Fruit fly (Drosophila melanogaster) whole organism, embryonic: ENCODE data around the gene Arpc3A.

Experiments
- Antp ChIP-seq: fragments of 200-800 bp; sonication (Bioruptor generic); optimal IDR thresholded peaks from 3 replicates; lab custom pipeline; 2016; ENCODE audit warnings: missing biosample characterization, missing genetic modification characterization
- Awh ChIP-seq: fragments of 200-800 bp; sonication (Bioruptor generic); IDR thresholded peaks from 2 replicates; pipeline ENCODE4, ENCODE4 v1.3.6; 2022; ENCODE audit warnings: missing biosample characterization, missing genetic modification characterization
- BEAF-32 ChIP-seq: fragments of 200-800 bp; sonication (Bioruptor generic); optimal IDR thresholded peaks from 3 replicates; lab custom pipeline; 2017; ENCODE audit warnings: missing biosample characterization, missing genetic modification characterization, mild to moderate bottlenecking, moderate library complexity, missing genetic modification reagents
- CG10366 ChIP-seq: fragments of 200-800 bp; sonication (Bioruptor generic); IDR thresholded peaks from 2 replicates; pipeline ENCODE4 v1.3.6; 2022; ENCODE audit warnings: missing biosample characterization, missing genetic modification characterization
- CG11695 ChIP-seq: fragments of 200-800 bp; sonication (Bioruptor generic); IDR thresholded peaks from 3 replicates; pipeline ENCODE4 v1.3.6; 2022; ENCODE audit warnings: missing biosample characterization, missing genetic modification characterization
- CG11723 ChIP-seq: fragments of 200-800 bp; sonication (Bioruptor generic); optimal IDR thresholded peaks from 2 replicates; lab custom pipeline; 2017; ENCODE audit warnings: missing biosample characterization, mild to moderate bottlenecking, missing genetic modification characterization
- CG12236 ChIP-seq: fragments of 200-800 bp; sonication (Bioruptor generic); optimal IDR thresholded peaks from 2 replicates; lab custom pipeline; 2016; ENCODE audit warnings: missing biosample characterization, missing genetic modification characterization
- CG12391 ChIP-seq: fragments of 200-800 bp; sonication (Bioruptor generic); optimal IDR thresholded peaks from 3 replicates; lab custom pipeline; 2018; ENCODE audit warnings: missing biosample characterization, mild to moderate bottlenecking, missing genetic modification characterization, moderate library complexity
- CG12659 ChIP-seq: fragments of 200-800 bp; sonication (Bioruptor generic); optimal IDR thresholded peaks from 3 replicates; lab custom pipeline; 2017; ENCODE audit warnings: mild to moderate bottlenecking, missing biosample characterization, missing genetic modification reagents, missing genetic modification characterization
- CG13624 ChIP-seq: fragments of 200-800 bp; sonication (Bioruptor generic); optimal IDR thresholded peaks from 2 replicates; lab custom pipeline; 2016; ENCODE audit warnings: missing biosample characterization, missing genetic modification characterization
- CG14860 ChIP-seq: fragments of 200-800 bp; sonication (Bioruptor generic); IDR thresholded peaks from 3 replicates; pipeline ENCODE4 v1.3.6; 2022; ENCODE audit warnings: missing biosample characterization, missing genetic modification characterization; ENCODE audit not compliant: partially characterized antibody
- CG15269 ChIP-seq: fragments of 200-800 bp; sonication (Bioruptor generic); optimal IDR thresholded peaks from 2 replicates; lab custom pipeline; 2018; ENCODE audit warnings: missing biosample characterization, mild to moderate bottlenecking, missing genetic modification characterization, moderate library complexity
- CG2116 ChIP-seq: fragments of 200-800 bp; sonication (Bioruptor generic); optimal IDR thresholded peaks from 3 replicates; lab custom pipeline; 2018; ENCODE audit warnings: missing biosample characterization, mild to moderate bottlenecking, missing genetic modification characterization
- CG2120 ChIP-seq: fragments of 200-800 bp; sonication (Bioruptor generic); optimal IDR thresholded peaks from 3 replicates; lab custom pipeline; 2016; ENCODE audit warnings: missing biosample characterization, missing genetic modification characterization
- CG2678 ChIP-seq: fragments of 200-800 bp; sonication (Bioruptor generic); optimal IDR thresholded peaks from 3 replicates; lab custom pipeline; 2019; ENCODE audit warnings: missing biosample characterization, mild to moderate bottlenecking, missing genetic modification characterization, moderate library complexity
- CG2889 ChIP-seq: fragments of 200-800 bp; sonication (Bioruptor generic); IDR thresholded peaks from 3 replicates; pipeline ENCODE4 v1.3.6; 2022; ENCODE audit warnings: missing biosample characterization, missing genetic modification characterization
- CG42726 ChIP-seq: fragments of 200-800 bp; sonication (Bioruptor generic); IDR thresholded peaks from 2 replicates; pipeline ENCODE4 v1.3.6; 2022; ENCODE audit warnings: missing biosample characterization, missing genetic modification characterization; ENCODE audit not compliant: partially characterized antibody
- CG4282 ChIP-seq: fragments of 200-800 bp; sonication (Bioruptor generic); optimal IDR thresholded peaks from 2 replicates; lab custom pipeline; 2016; ENCODE audit warnings: missing biosample characterization, missing genetic modification characterization
- CG4617 ChIP-seq: fragments of 200-800 bp; sonication (Bioruptor generic); optimal IDR thresholded peaks from 3 replicates; lab custom pipeline; 2016; ENCODE audit warnings: missing biosample characterization, missing genetic modification characterization, borderline replicate concordance
- CG7357 ChIP-seq: fragments of 200-800 bp; sonication (Bioruptor generic); IDR thresholded peaks from 3 replicates; pipeline ENCODE4 v1.3.6; 2022; ENCODE audit warnings: missing biosample characterization, missing genetic modification characterization
- CG9797 ChIP-seq: fragments of 200-800 bp; sonication (Bioruptor generic); optimal IDR thresholded peaks from 3 replicates; lab custom pipeline; 2018; ENCODE audit warnings: missing biosample characterization, mild to moderate bottlenecking, missing genetic modification characterization
- CG9876 ChIP-seq: fragments of 200-800 bp; sonication (Bioruptor generic); optimal IDR thresholded peaks from 2 replicates; lab custom pipeline; 2016; ENCODE audit warnings: missing biosample characterization, missing genetic modification characterization
- Deaf1 ChIP-seq: fragments of 200-800 bp; optimal IDR thresholded peaks from 3 replicates; lab custom pipeline; 2019; ENCODE audit warnings: missing biosample characterization, mild to moderate bottlenecking, missing genetic modification characterization, moderate library complexity
- HHEX ChIP-seq: fragments of 200-800 bp; sonication (Bioruptor generic); optimal IDR thresholded peaks from 3 replicates; lab custom pipeline; 2017; ENCODE audit warnings: missing biosample characterization, mild to moderate bottlenecking, missing genetic modification characterization, missing genetic modification reagents
- Jarid2 ChIP-seq: fragments of 200-800 bp; sonication (Bioruptor generic); optimal IDR thresholded peaks from 3 replicates; lab custom pipeline; 2017; ENCODE audit warnings: mild to moderate bottlenecking, missing biosample characterization, missing genetic modification reagents, missing genetic modification characterization
- MESR4 ChIP-seq: fragments of 200-800 bp; sonication (Bioruptor generic); optimal IDR thresholded peaks from 2 replicates; lab custom pipeline; 2018; ENCODE audit warnings: missing biosample characterization, mild to moderate bottlenecking, missing genetic modification characterization, moderate library complexity
- Nf-YA ChIP-seq: fragments of 200-800 bp; sonication (Bioruptor generic); IDR thresholded peaks from 2 replicates; pipeline ENCODE4 v1.3.6; 2022; ENCODE audit warnings: missing biosample characterization, missing genetic modification characterization
- Nf-YB ChIP-seq: fragments of 200-800 bp; sonication (Bioruptor generic); optimal IDR thresholded peaks from 3 replicates; lab custom pipeline; 2019; ENCODE audit warnings: missing biosample characterization, mild to moderate bottlenecking, missing genetic modification characterization, moderate library complexity
- Six4 ChIP-seq: fragments of 200-800 bp; sonication (Bioruptor generic); optimal IDR thresholded peaks from 2 replicates; lab custom pipeline; 2016; ENCODE audit warnings: missing biosample characterization, missing genetic modification characterization
- Sry-β ChIP-seq: fragments of 200-800 bp; sonication (Bioruptor generic); optimal IDR thresholded peaks from 2 replicates; lab custom pipeline; 2018; ENCODE audit warnings: missing biosample characterization, mild to moderate bottlenecking, missing genetic modification characterization, moderate library complexity
- Sry-δ ChIP-seq: fragments of 200-800 bp; sonication (Bioruptor generic); optimal IDR thresholded peaks from 2 replicates; lab custom pipeline; 2016; ENCODE audit warnings: missing biosample characterization, missing genetic modification characterization
- Xbp1 ChIP-seq: fragments of 200-800 bp; sonication (Bioruptor generic); optimal IDR thresholded peaks from 3 replicates; lab custom pipeline; 2016; ENCODE audit warnings: missing biosample characterization, mild to moderate bottlenecking, missing genetic modification characterization
- amos ChIP-seq: fragments of 200-800 bp; sonication (Bioruptor generic); IDR thresholded peaks from 2 replicates; pipeline ENCODE4 v1.3.6; 2022; ENCODE audit warnings: missing biosample characterization, missing genetic modification characterization; ENCODE audit not compliant: partially characterized antibody
- aop ChIP-seq: fragments of 200-800 bp; sonication (Bioruptor generic); IDR thresholded peaks from 2 replicates; pipeline ENCODE4 v1.3.6; 2022; ENCODE audit warnings: missing biosample characterization, missing genetic modification characterization
- ci ChIP-seq: fragments of 200-800 bp; sonication (Bioruptor generic); IDR thresholded peaks from 3 replicates; pipeline ENCODE4 v1.3.6; 2022; ENCODE audit warnings: missing biosample characterization, missing genetic modification characterization
- croc ChIP-seq: fragments of 200-800 bp; sonication (Bioruptor generic); conservative IDR thresholded peaks from 3 replicates; pipeline ENCODE4 v1.3.6; 2022; ENCODE audit warnings: missing biosample characterization, missing genetic modification characterization
- dpn ChIP-seq, 2 experiments: fragments of 200-800 bp; sonication (Bioruptor generic); optimal IDR thresholded peaks; 3 replicates each; lab custom pipeline; 2016; ENCODE audit warnings: missing biosample characterization in 2 of 2, missing genetic modification characterization in 2 of 2
- ftz-f1 ChIP-seq: fragments of 200-800 bp; sonication (Bioruptor generic); optimal IDR thresholded peaks from 2 replicates; lab custom pipeline; 2016; ENCODE audit warnings: missing biosample characterization, missing genetic modification characterization
- gem ChIP-seq: fragments of 200-800 bp; sonication (Bioruptor generic); optimal IDR thresholded peaks from 2 replicates; lab custom pipeline; 2019; ENCODE audit warnings: missing biosample characterization, mild to moderate bottlenecking, missing genetic modification characterization, moderate library complexity
- knrl ChIP-seq: fragments of 200-800 bp; sonication (Bioruptor generic); IDR thresholded peaks from 3 replicates; pipeline ENCODE4 v1.3.6; 2022; ENCODE audit warnings: missing biosample characterization, missing genetic modification characterization; ENCODE audit not compliant: partially characterized antibody
- nau ChIP-seq: fragments of 200-800 bp; sonication (Bioruptor generic); optimal IDR thresholded peaks from 3 replicates; lab custom pipeline; 2017; ENCODE audit warnings: missing biosample characterization, mild to moderate bottlenecking, missing genetic modification characterization, missing genetic modification reagents
- nerfin-2 ChIP-seq: fragments of 200-800 bp; sonication (Bioruptor generic); IDR thresholded peaks from 2 replicates; pipeline ENCODE4 v1.3.6; 2022; ENCODE audit warnings: missing biosample characterization, missing genetic modification characterization; ENCODE audit not compliant: partially characterized antibody
- onecut ChIP-seq: fragments of 200-800 bp; sonication (Bioruptor generic); IDR thresholded peaks from 2 replicates; pipeline ENCODE4 v1.3.6; 2022; ENCODE audit warnings: missing biosample characterization, missing genetic modification characterization
- pho ChIP-seq: fragments of 200-800 bp; sonication (Bioruptor generic); optimal IDR thresholded peaks from 2 replicates; lab custom pipeline; 2016; ENCODE audit warnings: missing biosample characterization, missing genetic modification characterization
- sens ChIP-seq: fragments of 200-800 bp; sonication (Bioruptor generic); peaks from one replicate; lab custom pipeline; 2016; ENCODE audit warnings: missing biosample characterization, missing genetic modification characterization
- tna ChIP-seq: fragments of 200-800 bp; sonication (Bioruptor generic); IDR thresholded peaks from 2 replicates; pipeline ENCODE4 v1.3.6; 2022; ENCODE audit warnings: missing biosample characterization, missing genetic modification characterization; ENCODE audit not compliant: partially characterized antibody
- trem ChIP-seq: fragments of 200-800 bp; optimal IDR thresholded peaks from 3 replicates; lab custom pipeline; 2019; ENCODE audit warnings: missing biosample characterization, mild to moderate bottlenecking, missing genetic modification characterization, moderate library complexity
- ttk ChIP-seq: fragments of 200-800 bp; sonication (Bioruptor generic); IDR thresholded peaks from 2 replicates; pipeline ENCODE4 v2.1.2; 2022; ENCODE audit warnings: missing biosample characterization, missing genetic modification characterization
- zen2 ChIP-seq: fragments of 200-800 bp; sonication (Bioruptor generic); IDR thresholded peaks from 3 replicates; pipeline ENCODE4 v1.3.6; 2022; ENCODE audit warnings: missing biosample characterization, missing genetic modification characterization; ENCODE audit not compliant: partially characterized antibody

The Arpc3A gene

dm6 chr3R:15793372-15793802 lies 41.1 kb upstream of the Arpc3A start, which contains the start of gene nsl1:
Gene nsl1, plus strand, starts transcription at chr3R:15793782.
- TF ChIP-seq CG14860 (GFP tag; lab: Robert Waterston, UW), result peak; percentile 97
- peak; percentile 9 for TF ChIP-seq Six4 (GFP tag; lab: Kevin White, UChicago)
- peak; percentile 18 for TF ChIP-seq CG15269 (tag; lab: Kevin White, UChicago)
- peak; percentile 40 for TF ChIP-seq CG13624 (GFP tag; lab: Kevin White, UChicago)
- no peak for TF ChIP-seq CG11723 (GFP tag; lab: Kevin White, UChicago)
- TF ChIP-seq nerfin-2 (GFP tag; lab: Robert Waterston, UW), result peak; percentile 94
- no peak for TF ChIP-seq HHEX
- TF ChIP-seq Sry-δ (GFP tag; lab: Kevin White, UChicago), result peak; percentile 85
- TF ChIP-seq CG4617 (GFP tag; lab: Kevin White, UChicago), result peak; percentile 40
- peak; percentile 19; the same call in 1 of the 2 replicates for TF ChIP-seq aop (GFP tag; lab: Robert Waterston, UW)
- peak; percentile 29; the same call in 1 of the 2 replicates for TF ChIP-seq CG10366
- TF ChIP-seq zen2 (GFP tag; lab: Robert Waterston, UW), result peak; percentile 90; the same call in 2 of the 3 replicates
- TF ChIP-seq amos (GFP tag; lab: Robert Waterston, UW), result peak; percentile 97
- peak; percentile 33 for TF ChIP-seq gem
- peak; percentile 23 for TF ChIP-seq MESR4 (GFP tag; lab: Kevin White, UChicago)
- peak; percentile 78 for TF ChIP-seq Deaf1 (tag; lab: Kevin White, UChicago)
- no peak for TF ChIP-seq CG2889 (GFP tag; lab: Robert Waterston, UW)
- no peak for TF ChIP-seq CG9876 (GFP tag; lab: Kevin White, UChicago)
- TF ChIP-seq CG4282 (GFP tag; lab: Kevin White, UChicago), result no peak
- peak; percentile 21 for TF ChIP-seq Sry-β (GFP tag; lab: Kevin White, UChicago)
- TF ChIP-seq knrl (GFP tag; lab: Robert Waterston, UW), result peak; percentile 97
- peak; percentile 54 for TF ChIP-seq CG12391 (tag; lab: Kevin White, UChicago)
- TF ChIP-seq ci (GFP tag; lab: Robert Waterston, UW), result peak; percentile 53; the same call in 1 of the 3 replicates
- TF ChIP-seq pho, result no peak
- peak; percentile 99 for TF ChIP-seq BEAF-32 (GFP tag; lab: Kevin White, UChicago)
- no peak for TF ChIP-seq Nf-YA (GFP tag; lab: Robert Waterston, UW)
- TF ChIP-seq sens (GFP tag; lab: Kevin White, UChicago), result peak; percentile 74
- TF ChIP-seq Nf-YB (GFP tag; lab: Kevin White, UChicago), result peak; percentile 28
- peak; percentile 96 for TF ChIP-seq trem
- TF ChIP-seq CG2678 (tag; lab: Kevin White, UChicago), result peak; percentile 17
- no peak for TF ChIP-seq CG7357 (GFP tag; lab: Robert Waterston, UW)
- TF ChIP-seq CG9797, result peak; percentile 54
- TF ChIP-seq ftz-f1 (GFP tag; lab: Kevin White, UChicago), result peak; percentile 44
- peak; percentile 14; the same call in 1 of the 2 replicates for TF ChIP-seq onecut (GFP tag; lab: Robert Waterston, UW)
- TF ChIP-seq Awh (GFP tag; lab: Robert Waterston, UW), result peak; percentile 24; the same call in 1 of the 2 replicates
- TF ChIP-seq croc, result no peak
- TF ChIP-seq CG2120, result peak; percentile 14
- peak; percentile 41; the same call in 1 of the 2 replicates for TF ChIP-seq ttk (GFP tag; lab: Robert Waterston, UW)
- no peak for TF ChIP-seq Jarid2 (GFP tag; lab: Kevin White, UChicago)
- TF ChIP-seq Xbp1, result peak; percentile 55
- TF ChIP-seq tna, result peak; percentile 94
- no peak for TF ChIP-seq nau (GFP tag; lab: Kevin White, UChicago)
- TF ChIP-seq CG12659, result peak; percentile 87
- peak in 1 of 2 experiments; percentile 37 for TF ChIP-seq dpn (GFP tag; optimal IDR thresholded peaks at IDR 0.05; lab: Kevin White, UChicago)
- peak; percentile 94 for TF ChIP-seq CG42726
- TF ChIP-seq CG2116, result peak; percentile 94
- no peak for TF ChIP-seq CG11695 (GFP tag; lab: Robert Waterston, UW)
- TF ChIP-seq Antp (GFP tag; lab: Kevin White, UChicago), result peak; percentile 24
- no peak for TF ChIP-seq CG12236 (GFP tag; lab: Kevin White, UChicago)
